Worm (Caenorhabditis elegans) whole organism, L3 larva: ENCODE data around the gene R11.4.
"Not testable (repeated sequence)": the region's sequence is repeated elsewhere in the genome, so short reads cannot be mapped to it uniquely, and the experiment has no call there.

Experiments
- ZK546.5 ChIP-seq: sonication (generic microtip); optimal IDR thresholded peaks from 2 replicates; lab custom pipeline; 2017; ENCODE audit warnings: missing biosample characterization, missing genetic modification characterization
- aly-2 ChIP-seq: fragments of 150-350 bp; optimal IDR thresholded peaks from 2 replicates; lab custom pipeline; 2014; ENCODE audit warnings: missing biosample characterization, missing genetic modification characterization
- ceh-82 ChIP-seq: fragments of 150-350 bp; optimal IDR thresholded peaks from 2 replicates; lab custom pipeline; 2014; ENCODE audit warnings: missing biosample characterization, missing genetic modification characterization
- egl-5 ChIP-seq: fragments of 150-350 bp; optimal IDR thresholded peaks from 2 replicates; lab custom pipeline; 2017; ENCODE audit warnings: missing biosample characterization, missing genetic modification reagents, missing genetic modification characterization, inconsistent platforms
- fos-1 ChIP-seq: fragments of 150-350 bp; optimal IDR thresholded peaks from 2 replicates; lab custom pipeline; 2014; ENCODE audit warnings: missing biosample characterization, missing genetic modification characterization
- lin-39 ChIP-seq: fragments of 150-350 bp; optimal IDR thresholded peaks from 2 replicates; lab custom pipeline; 2018; ENCODE audit warnings: missing biosample characterization, missing genetic modification reagents, missing genetic modification characterization
- nhr-25 ChIP-seq: sonication (generic microtip); optimal IDR thresholded peaks from 2 replicates; lab custom pipeline; 2017; ENCODE audit warnings: missing biosample characterization, missing genetic modification characterization
- nhr-77 ChIP-seq: fragments of 150-350 bp; optimal IDR thresholded peaks from 2 replicates; lab custom pipeline; 2014; ENCODE audit warnings: missing biosample characterization, missing genetic modification characterization
- sea-2 ChIP-seq: fragments of 150-350 bp; sonication (generic microtip); optimal IDR thresholded peaks from 4 replicates; lab custom pipeline; 2014; ENCODE audit warnings: missing biosample characterization, missing genetic modification reagents, missing genetic modification characterization
- skn-1 ChIP-seq: fragments of 150-350 bp; optimal IDR thresholded peaks from 2 replicates; lab custom pipeline; 2014; ENCODE audit warnings: missing biosample characterization, missing genetic modification characterization
- unc-39 ChIP-seq: sonication (generic microtip); optimal IDR thresholded peaks from 4 replicates; lab custom pipeline; 2017; ENCODE audit warnings: missing biosample characterization, missing genetic modification characterization

DNA sequence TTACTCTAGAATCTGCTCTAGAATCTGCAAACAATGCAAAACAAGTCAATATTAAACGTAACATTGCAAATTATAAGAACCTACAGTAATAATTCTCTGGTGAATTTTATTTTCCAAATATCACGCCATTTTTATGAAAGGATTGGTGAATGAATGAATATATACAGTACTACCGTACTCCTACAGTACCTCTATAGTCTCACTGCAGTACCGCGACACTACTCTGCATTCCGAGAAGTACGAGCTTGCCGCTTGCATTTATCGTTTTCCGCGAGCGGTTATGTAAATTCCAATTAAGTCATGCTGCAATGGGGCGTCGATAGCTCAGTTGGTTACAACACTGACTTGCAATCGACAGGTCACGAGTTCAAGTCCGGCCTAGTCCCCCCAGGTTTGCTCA is 1.9 kb upstream of the R11.4 start, which contains the start of gene F23A7.4:
- TF ChIP-seq ceh-82 (tag; lab: Kevin White, UChicago); fos-1 (tag; lab: Kevin White, UChicago); sea-2 (GFP tag; lab: Kevin White, UChicago); aly-2 (tag; lab: Kevin White, UChicago); nhr-77; nhr-25 (tag; lab: Kevin White, UChicago); ZK546.5; unc-39 (tag; lab: Kevin White, UChicago); egl-5 (tag; lab: Kevin White, UChicago); skn-1; lin-39 (tag; lab: Kevin White, UChicago): not testable (repeated sequence)
